Worm (Caenorhabditis elegans) whole organism, mixed stage, embryonic: ENCODE measurements around the gene M88.3.

Source experiments
- M03D4.4 ChIP-seq: sonication (generic microtip); optimal IDR thresholded peaks from 2 replicates; lab custom pipeline; 2017; ENCODE audit warnings: mild to moderate bottlenecking, missing genetic modification characterization, missing compliant biosample characterization
- blmp-1 ChIP-seq: fragments of 150-350 bp; optimal IDR thresholded peaks from 2 replicates; lab custom pipeline; 2014; ENCODE audit warnings: missing biosample characterization, missing genetic modification characterization
- ceh-39 ChIP-seq: fragments of 150-350 bp; optimal IDR thresholded peaks from 2 replicates; lab custom pipeline; 2014; ENCODE audit warnings: missing biosample characterization, missing genetic modification characterization
- ceh-43 ChIP-seq: fragments of 200-800 bp; sonication (Bioruptor generic); optimal IDR thresholded peaks from 2 replicates; lab custom pipeline; 2018; ENCODE audit warnings: mild to moderate bottlenecking, missing genetic modification characterization, moderate library complexity, missing compliant biosample characterization
- ceh-83 ChIP-seq: fragments of 200-800 bp; sonication (Bioruptor generic); optimal IDR thresholded peaks from 2 replicates; lab custom pipeline; 2018; ENCODE audit warnings: mild to moderate bottlenecking, missing genetic modification characterization, missing compliant biosample characterization
- ces-1 ChIP-seq: fragments of 150-350 bp; optimal IDR thresholded peaks from 2 replicates; lab custom pipeline; 2014; ENCODE audit warnings: missing biosample characterization, missing genetic modification reagents, missing genetic modification characterization
- drap-1 ChIP-seq: fragments of 200-800 bp; sonication (Bioruptor generic); optimal IDR thresholded peaks from 3 replicates; lab custom pipeline; 2018; ENCODE audit warnings: mild to moderate bottlenecking, missing genetic modification characterization, missing compliant biosample characterization
- elt-3 ChIP-seq: fragments of 150-350 bp; optimal IDR thresholded peaks from 2 replicates; lab custom pipeline; 2014; ENCODE audit warnings: missing biosample characterization, missing genetic modification characterization
- ham-2 ChIP-seq: fragments of 200-800 bp; sonication (Bioruptor generic); optimal IDR thresholded peaks from 2 replicates; lab custom pipeline; 2018; ENCODE audit warnings: mild to moderate bottlenecking, missing genetic modification characterization, missing compliant biosample characterization
- hlh-1 ChIP-seq: fragments of 150-350 bp; optimal IDR thresholded peaks from 2 replicates; lab custom pipeline; 2014; ENCODE audit warnings: missing biosample characterization, missing genetic modification reagents, missing genetic modification characterization
- lin-13 ChIP-seq: fragments of 150-350 bp; optimal IDR thresholded peaks from 2 replicates; lab custom pipeline; 2014; ENCODE audit warnings: missing biosample characterization, missing genetic modification characterization
- mab-5 ChIP-seq: fragments of 150-350 bp; optimal IDR thresholded peaks from 2 replicates; lab custom pipeline; 2014; ENCODE audit warnings: missing biosample characterization, missing genetic modification characterization
- mep-1 ChIP-seq: fragments of 150-350 bp; optimal IDR thresholded peaks from 2 replicates; lab custom pipeline; 2017; ENCODE audit warnings: missing biosample characterization, missing genetic modification reagents, missing genetic modification characterization, inconsistent platforms
- nhr-12 ChIP-seq: fragments of 150-350 bp; optimal IDR thresholded peaks from 2 replicates; lab custom pipeline; 2014; ENCODE audit warnings: missing biosample characterization, missing genetic modification characterization
- nhr-237 ChIP-seq: fragments of 150-350 bp; optimal IDR thresholded peaks from 2 replicates; lab custom pipeline; 2014; ENCODE audit warnings: missing biosample characterization, missing genetic modification characterization
- nhr-28 ChIP-seq: fragments of 150-350 bp; optimal IDR thresholded peaks from 2 replicates; lab custom pipeline; 2014; ENCODE audit warnings: missing biosample characterization, missing genetic modification characterization
- nhr-76 ChIP-seq: sonication (generic microtip); optimal IDR thresholded peaks from 2 replicates; lab custom pipeline; 2017; ENCODE audit warnings: missing biosample characterization, missing genetic modification characterization
- pha-4 ChIP-seq: fragments of 150-350 bp; optimal IDR thresholded peaks from 2 replicates; lab custom pipeline; 2018; ENCODE audit warnings: missing biosample characterization, missing genetic modification reagents, missing genetic modification characterization
- sem-2 ChIP-seq: fragments of 200-800 bp; sonication (Bioruptor generic); optimal IDR thresholded peaks from 2 replicates; lab custom pipeline; 2018; ENCODE audit warnings: mild to moderate bottlenecking, missing genetic modification characterization, missing compliant biosample characterization
- sptf-1 ChIP-seq: sonication (generic microtip); optimal IDR thresholded peaks from 2 replicates; lab custom pipeline; 2017; ENCODE audit warnings: mild to moderate bottlenecking, missing genetic modification characterization, moderate library complexity, missing compliant biosample characterization
- tbx-8 ChIP-seq: fragments of 200-800 bp; sonication (Bioruptor generic); optimal IDR thresholded peaks from 2 replicates; lab custom pipeline; 2018; ENCODE audit warnings: mild to moderate bottlenecking, missing genetic modification characterization, moderate library complexity, missing compliant biosample characterization
- unc-120 ChIP-seq: sonication (generic microtip); optimal IDR thresholded peaks from 2 replicates; lab custom pipeline; 2017; ENCODE audit warnings: missing genetic modification characterization, missing compliant biosample characterization; ENCODE audit not compliant: poor library complexity, severe bottlenecking
- unc-39 ChIP-seq: fragments of 150-350 bp; optimal IDR thresholded peaks from 2 replicates; lab custom pipeline; 2014; ENCODE audit warnings: missing biosample characterization, missing genetic modification characterization
- unc-62 ChIP-seq: fragments of 150-350 bp; optimal IDR thresholded peaks from 2 replicates; lab custom pipeline; 2014; ENCODE audit warnings: missing biosample characterization, missing genetic modification reagents, missing genetic modification characterization
- zip-8 ChIP-seq: fragments of 150-350 bp; optimal IDR thresholded peaks from 2 replicates; lab custom pipeline; 2014; ENCODE audit warnings: missing biosample characterization, missing genetic modification characterization

The M88.3 gene

DNA sequence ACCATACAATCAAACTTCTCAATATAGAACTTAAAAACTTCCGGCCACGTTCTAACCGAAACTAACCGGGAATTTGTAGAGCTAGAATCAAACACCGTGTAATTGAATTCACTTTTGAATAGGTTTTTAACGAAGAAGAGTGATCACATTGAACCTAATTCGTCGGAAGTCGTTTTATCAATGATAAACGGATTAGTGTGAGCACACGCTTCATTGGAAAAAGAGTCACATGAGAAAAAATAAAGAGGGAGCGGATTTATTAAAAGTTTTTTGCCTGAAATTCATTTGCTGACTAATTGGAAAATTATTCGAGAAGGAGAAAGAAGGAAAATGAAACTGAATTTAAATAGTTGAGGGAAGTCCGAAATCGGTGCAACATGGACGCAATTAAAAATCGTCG is 49.2 kb downstream of the M88.3 start:
- TF ChIP-seq nhr-237 (tag; lab: Kevin White, UChicago) (no peak), nhr-76 (tag; lab: Kevin White, UChicago) (no peak), ceh-43 (GFP tag; lab: Kevin White, UChicago) (no peak), ceh-83 (GFP tag; lab: Kevin White, UChicago) (no peak), tbx-8 (GFP tag; lab: Kevin White, UChicago) (no peak), ces-1 (GFP tag; lab: Kevin White, UChicago) (no peak), sem-2 (GFP tag; lab: Kevin White, UChicago) (no peak), hlh-1 (no peak), nhr-12 (tag; lab: Kevin White, UChicago) (no peak), pha-4 (tag; lab: Kevin White, UChicago) (no peak), lin-13 (no peak), elt-3 (tag; lab: Kevin White, UChicago) (no peak), ceh-39 (tag; lab: Kevin White, UChicago) (no peak), M03D4.4 (tag; lab: Kevin White, UChicago) (no peak), zip-8 (tag; lab: Kevin White, UChicago) (no peak), blmp-1 (tag; lab: Kevin White, UChicago) (no peak), unc-62 (no peak)
- TF ChIP-seq, all 35 proteins: peak for 0

DNA sequence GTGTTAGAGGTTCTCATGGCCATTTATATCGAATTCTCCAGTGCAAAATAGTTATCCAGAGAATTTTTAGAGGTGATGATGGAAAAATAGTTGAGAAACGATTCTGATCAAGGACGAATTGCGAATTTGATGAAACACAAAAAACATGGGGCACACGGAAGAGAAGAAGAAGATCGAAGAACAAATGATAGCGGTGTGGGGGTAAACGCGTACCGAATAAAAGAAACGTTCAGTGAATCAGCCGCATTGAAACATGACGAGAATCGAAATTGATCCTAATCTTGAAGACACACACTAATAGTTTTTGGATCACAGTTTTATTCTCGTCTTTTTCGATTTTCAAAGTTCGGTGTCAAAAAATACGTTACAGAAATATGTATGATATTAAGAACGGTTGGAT is 49.6 kb downstream of the M88.3 start:
- TF ChIP-seq ceh-83 (GFP tag; lab: Kevin White, UChicago): no peak
- TF ChIP-seq lin-13: no peak
- no peak for TF ChIP-seq zip-8 (tag; lab: Kevin White, UChicago)
- TF ChIP-seq mab-5 (tag; lab: Kevin White, UChicago): no peak
- TF ChIP-seq drap-1 (GFP tag; lab: Kevin White, UChicago): no peak
- TF ChIP-seq blmp-1 (tag; lab: Kevin White, UChicago): no peak
- no peak for TF ChIP-seq nhr-28 (tag; lab: Kevin White, UChicago)
- no peak for TF ChIP-seq mep-1 (tag; lab: Kevin White, UChicago)
- TF ChIP-seq ceh-43 (GFP tag; lab: Kevin White, UChicago): no peak

DNA sequence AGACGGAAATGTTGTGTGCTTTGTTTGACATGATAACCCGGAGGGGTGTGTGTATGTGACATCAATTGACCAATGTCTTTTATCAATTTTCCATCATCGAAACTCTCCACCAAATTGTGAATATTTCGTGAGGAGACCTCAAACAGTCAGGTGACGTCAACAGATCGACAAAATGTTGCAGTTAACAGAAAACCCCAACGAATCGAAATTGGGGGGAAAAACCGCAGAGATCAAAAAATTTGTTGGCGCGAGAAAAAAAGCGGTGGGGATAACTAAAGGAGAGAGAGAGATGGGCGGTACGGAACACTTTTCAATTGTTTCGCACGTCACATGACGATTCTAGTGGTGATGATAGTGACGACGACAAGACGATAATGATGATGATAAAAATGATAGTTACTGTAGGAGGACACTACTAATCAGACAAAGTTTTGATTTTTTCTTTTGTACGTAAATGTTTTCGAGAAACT is 50.3 kb downstream of the M88.3 start:
- TF ChIP-seq blmp-1 (tag; lab: Kevin White, UChicago) (no peak), pha-4 (tag; lab: Kevin White, UChicago) (no peak), unc-62 (no peak), nhr-76 (tag; lab: Kevin White, UChicago) (no peak), unc-39 (tag; lab: Kevin White, UChicago) (no peak), ceh-39 (tag; lab: Kevin White, UChicago) (no peak), lin-13 (no peak), sptf-1 (tag; lab: Kevin White, UChicago) (no peak), unc-120 (tag; lab: Kevin White, UChicago) (no peak), mab-5 (tag; lab: Kevin White, UChicago) (no peak), ham-2 (GFP tag; lab: Kevin White, UChicago) (no peak)
